Fruit fly (Drosophila melanogaster): ENCODE measurements around the gene ATPsynE.

ATPsynE gene

dm6 chr3R:14298078-14298896 lies 28.5 kb upstream of the ATPsynE start (continued):
- TF ChIP-seq CG6683 (GFP tag; optimal IDR thresholded peaks at IDR 0.05) (no peak), CG4617 (GFP tag; optimal IDR thresholded peaks at IDR 0.05; ENCODE audit: borderline replicate concordance) (peak; percentile 82), CG15514 (GFP tag; optimal IDR thresholded peaks at IDR 0.05) (peak; percentile 34), Sox102F (GFP tag; optimal IDR thresholded peaks at IDR 0.05) (no peak), Rx (GFP tag; IDR thresholded peaks at IDR 0.05) (no peak), unpg (GFP tag; optimal IDR thresholded peaks at IDR 0.05) (no peak), MBD-R2 (GFP tag; IDR thresholded peaks at IDR 0.05) (peak; percentile 46; the same call in 1 of the 2 replicates), tup (GFP tag; optimal IDR thresholded peaks at IDR 0.05) (no peak), CG8765 (GFP tag; IDR thresholded peaks at IDR 0.05) (no peak), zen2 (GFP tag; IDR thresholded peaks at IDR 0.05; ENCODE audit: partially characterized antibody) (no peak), hth (optimal IDR thresholded peaks at IDR 0.05) (no peak), crol (GFP tag; IDR thresholded peaks at IDR 0.05) (0 out of 2 replicates have a peak, but pooled peaks have one; percentile 34), sim (GFP tag; IDR thresholded peaks at IDR 0.05) (no peak), Dek (tag; optimal IDR thresholded peaks at IDR 0.05) (no peak), CG12769 (tag; optimal IDR thresholded peaks at IDR 0.05) (peak; percentile 2), Lim3 (GFP tag; IDR thresholded peaks at IDR 0.05) (no peak), HLH3B (GFP tag; IDR thresholded peaks at IDR 0.05) (no peak), CG17829 (tag; optimal IDR thresholded peaks at IDR 0.05) (no peak), CG3065 (GFP tag; optimal IDR thresholded peaks at IDR 0.05) (no peak), ara (GFP tag; IDR thresholded peaks at IDR 0.05) (no peak), Scr (GFP tag; IDR thresholded peaks at IDR 0.05; ENCODE audit: partially characterized antibody) (no peak), CG13287 (GFP tag; IDR thresholded peaks at IDR 0.05; ENCODE audit: partially characterized antibody) (0 out of 2 replicates have a peak, but pooled peaks have one; percentile 23), CG10274 (GFP tag; optimal IDR thresholded peaks at IDR 0.05) (no peak), CG2129 (GFP tag; IDR thresholded peaks at IDR 0.05; ENCODE audit: partially characterized antibody) (no peak), CG7963 (GFP tag; IDR thresholded peaks at IDR 0.05; ENCODE audit: partially characterized antibody) (no peak), Myb (GFP tag; optimal IDR thresholded peaks at IDR 0.05) (peak; percentile 30), CG6765 (GFP tag; optimal IDR thresholded peaks at IDR 0.05) (no peak), cad (GFP tag; optimal IDR thresholded peaks at IDR 0.05) (no peak), H15 (GFP tag; IDR thresholded peaks at IDR 0.05) (no peak), Awh (GFP tag; IDR thresholded peaks at IDR 0.05) (no peak), NfI (GFP tag; optimal IDR thresholded peaks at IDR 0.05) (no peak), trh (GFP tag; optimal IDR thresholded peaks at IDR 0.05) (no peak), schlank (tag; optimal IDR thresholded peaks at IDR 0.05) (no peak), CG11085 (GFP tag; IDR thresholded peaks at IDR 0.05) (no peak), CG8944 (GFP tag; optimal IDR thresholded peaks at IDR 0.05) (no peak), nom (GFP tag; optimal IDR thresholded peaks at IDR 0.05) (peak; percentile 56), gfzf (GFP tag; optimal IDR thresholded peaks at IDR 0.05) (peak; percentile 56), Xbp1 (GFP tag; optimal IDR thresholded peaks at IDR 0.05) (no peak), CG13894 (tag; optimal IDR thresholded peaks at IDR 0.05) (no peak), CG34422 (GFP tag; IDR thresholded peaks at IDR 0.05) (no peak), CG1024 (GFP tag; IDR thresholded peaks at IDR 0.05) (no peak), CG3407 (GFP tag; optimal IDR thresholded peaks at IDR 0.05) (no peak), row (GFP tag; IDR thresholded peaks at IDR 0.05) (no peak), bsh (GFP tag; optimal IDR thresholded peaks at IDR 0.05) (no peak), cwo (GFP tag; optimal IDR thresholded peaks at IDR 0.05) (no peak), CG6854 (GFP tag; optimal IDR thresholded peaks at IDR 0.05) (no peak), pzg (GFP tag; optimal IDR thresholded peaks at IDR 0.05) (peak; percentile 46), Pdp1 (GFP tag; optimal IDR thresholded peaks at IDR 0.05) (no peak)
